Fruit fly (Drosophila melanogaster) whole organism, prepupa: Measurements from ENCODE around the gene CG3349.

ENCODE experiments used
- Blimp-1 ChIP-seq: fragments of 200-800 bp; sonication (Bioruptor generic); optimal IDR thresholded peaks from 3 replicates; lab custom pipeline; 2017; ENCODE audit warnings: missing biosample characterization, missing genetic modification characterization, mild to moderate bottlenecking, moderate library complexity, missing genetic modification reagents
- CG10631 ChIP-seq: fragments of 200-800 bp; sonication (Bioruptor generic); optimal IDR thresholded peaks from 2 replicates; lab custom pipeline; 2016; ENCODE audit warnings: missing biosample characterization, missing genetic modification characterization
- CG11762 ChIP-seq: fragments of 200-800 bp; sonication (Bioruptor generic); optimal IDR thresholded peaks from 3 replicates; lab custom pipeline; 2016; ENCODE audit warnings: missing biosample characterization, missing genetic modification characterization; ENCODE audit not compliant: insufficient read depth
- CG15336 ChIP-seq: fragments of 200-800 bp; sonication (Bioruptor generic); IDR thresholded peaks from 2 replicates; pipeline ENCODE4 v1.3.6; 2022; ENCODE audit warnings: missing biosample characterization, missing genetic modification characterization
- CG31627 ChIP-seq: fragments of 200-800 bp; sonication (Bioruptor generic); optimal IDR thresholded peaks from 3 replicates; lab custom pipeline; 2016; ENCODE audit warnings: missing biosample characterization, missing genetic modification characterization
- CG34406 ChIP-seq: fragments of 200-800 bp; sonication (Bioruptor generic); optimal IDR thresholded peaks from 3 replicates; lab custom pipeline; 2016; ENCODE audit warnings: missing biosample characterization, missing genetic modification characterization
- CG6808 ChIP-seq: fragments of 200-800 bp; sonication (Bioruptor generic); optimal IDR thresholded peaks from 3 replicates; lab custom pipeline; 2017; ENCODE audit warnings: missing biosample characterization, missing genetic modification characterization, mild to moderate bottlenecking, moderate library complexity, missing genetic modification reagents
- CG7368 ChIP-seq: fragments of 200-800 bp; sonication (Bioruptor generic); optimal IDR thresholded peaks from 3 replicates; lab custom pipeline; 2016; ENCODE audit warnings: missing biosample characterization, missing genetic modification characterization
- CG8119 ChIP-seq: fragments of 200-800 bp; sonication (Bioruptor generic); IDR thresholded peaks from 3 replicates; pipeline ENCODE4 v1.3.6; 2022; ENCODE audit warnings: missing biosample characterization, missing genetic modification characterization
- Eip75B ChIP-seq: fragments of 200-800 bp; sonication (Bioruptor generic); optimal IDR thresholded peaks from 3 replicates; lab custom pipeline; 2016; ENCODE audit warnings: missing biosample characterization, missing genetic modification characterization
- Eip78C ChIP-seq: fragments of 200-800 bp; sonication (Bioruptor generic); peaks from one replicate; lab custom pipeline; 2016; ENCODE audit warnings: missing biosample characterization, missing genetic modification characterization
- Eip93F ChIP-seq: fragments of 200-800 bp; sonication (Bioruptor generic); optimal IDR thresholded peaks from 2 replicates; lab custom pipeline; 2016; ENCODE audit warnings: missing biosample characterization, mild to moderate bottlenecking, missing genetic modification characterization
- Ets21C ChIP-seq: fragments of 200-800 bp; sonication (Bioruptor generic); optimal IDR thresholded peaks from 3 replicates; lab custom pipeline; 2016; ENCODE audit warnings: missing biosample characterization, missing genetic modification characterization
- Hr38 ChIP-seq: sonication (Bioruptor generic); optimal IDR thresholded peaks from 2 replicates; lab custom pipeline; 2016; ENCODE audit warnings: missing biosample characterization, missing genetic modification characterization
- Hr39 ChIP-seq: fragments of 200-800 bp; sonication (Bioruptor generic); optimal IDR thresholded peaks from 2 replicates; lab custom pipeline; 2016; ENCODE audit warnings: missing biosample characterization, missing genetic modification characterization
- Met ChIP-seq: fragments of 200-800 bp; sonication (Bioruptor generic); optimal IDR thresholded peaks from 3 replicates; lab custom pipeline; 2016; ENCODE audit warnings: missing biosample characterization, missing genetic modification characterization
- OdsH ChIP-seq: fragments of 200-800 bp; sonication (Bioruptor generic); optimal IDR thresholded peaks from 3 replicates; lab custom pipeline; 2016; ENCODE audit warnings: missing biosample characterization, missing genetic modification characterization
- Sox102F ChIP-seq: fragments of 200-800 bp; sonication (Bioruptor generic); optimal IDR thresholded peaks from 2 replicates; lab custom pipeline; 2016; ENCODE audit warnings: missing biosample characterization, mild to moderate bottlenecking, missing genetic modification characterization
- Sox15 ChIP-seq: fragments of 200-800 bp; sonication (Bioruptor generic); optimal IDR thresholded peaks from 3 replicates; lab custom pipeline; 2016; ENCODE audit warnings: missing biosample characterization, missing genetic modification characterization
- acj6 ChIP-seq: fragments of 200-800 bp; sonication (Bioruptor generic); optimal IDR thresholded peaks from 3 replicates; lab custom pipeline; 2016; ENCODE audit warnings: missing biosample characterization, missing genetic modification characterization
- dac ChIP-seq: fragments of 200-800 bp; sonication (Bioruptor generic); optimal IDR thresholded peaks from 2 replicates; lab custom pipeline; 2017; ENCODE audit warnings: missing biosample characterization, mild to moderate bottlenecking, missing genetic modification characterization
- eg ChIP-seq: fragments of 200-800 bp; sonication (Bioruptor generic); IDR thresholded peaks from 3 replicates; pipeline ENCODE4 v1.3.6; 2022; ENCODE audit warnings: missing biosample characterization, missing genetic modification characterization
- esn ChIP-seq: fragments of 200-800 bp; sonication (Bioruptor generic); optimal IDR thresholded peaks from 2 replicates; lab custom pipeline; 2016; ENCODE audit warnings: missing biosample characterization, mild to moderate bottlenecking, missing genetic modification characterization, moderate library complexity
- fd59A ChIP-seq: fragments of 200-800 bp; sonication (Bioruptor generic); optimal IDR thresholded peaks from 2 replicates; lab custom pipeline; 2017; ENCODE audit warnings: missing biosample characterization, mild to moderate bottlenecking, missing genetic modification characterization, missing genetic modification reagents
- fd85E ChIP-seq: fragments of 200-800 bp; sonication (Bioruptor generic); optimal IDR thresholded peaks from 3 replicates; lab custom pipeline; 2016; ENCODE audit warnings: missing biosample characterization, missing genetic modification characterization
- fkh ChIP-seq: fragments of 200-800 bp; sonication (Bioruptor generic); optimal IDR thresholded peaks from 3 replicates; lab custom pipeline; 2017; ENCODE audit warnings: missing biosample characterization, mild to moderate bottlenecking, missing genetic modification characterization, moderate library complexity
- lz ChIP-seq: fragments of 200-800 bp; sonication (Bioruptor generic); optimal IDR thresholded peaks from 3 replicates; lab custom pipeline; 2016; ENCODE audit warnings: missing biosample characterization, missing genetic modification characterization
- pdm3 ChIP-seq: fragments of 200-800 bp; sonication (Bioruptor generic); optimal IDR thresholded peaks from 3 replicates; lab custom pipeline; 2016; ENCODE audit warnings: missing biosample characterization, missing genetic modification characterization
- salr ChIP-seq, 2 experiments: fragments of 200-800 bp; sonication (Bioruptor generic); optimal IDR thresholded peaks; 3 replicates each; lab custom pipeline; 2016 to 2018; ENCODE audit warnings: missing biosample characterization in 2 of 2, missing genetic modification characterization in 2 of 2, mild to moderate bottlenecking in 1 of 2
- ss ChIP-seq, 2 experiments: fragments of 200-800 bp; sonication (Bioruptor generic); optimal IDR thresholded peaks; 2 replicates in 1 of 2; 3 replicates in 1 of 2; lab custom pipeline; 2017 to 2018; ENCODE audit warnings: mild to moderate bottlenecking in 2 of 2, missing biosample characterization in 2 of 2, missing genetic modification characterization in 2 of 2, moderate library complexity in 1 of 2
- svp ChIP-seq: fragments of 200-800 bp; sonication (Bioruptor generic); peaks from one replicate; lab custom pipeline; 2016; ENCODE audit warnings: missing biosample characterization, missing genetic modification characterization

CG3349 gene

DNA sequence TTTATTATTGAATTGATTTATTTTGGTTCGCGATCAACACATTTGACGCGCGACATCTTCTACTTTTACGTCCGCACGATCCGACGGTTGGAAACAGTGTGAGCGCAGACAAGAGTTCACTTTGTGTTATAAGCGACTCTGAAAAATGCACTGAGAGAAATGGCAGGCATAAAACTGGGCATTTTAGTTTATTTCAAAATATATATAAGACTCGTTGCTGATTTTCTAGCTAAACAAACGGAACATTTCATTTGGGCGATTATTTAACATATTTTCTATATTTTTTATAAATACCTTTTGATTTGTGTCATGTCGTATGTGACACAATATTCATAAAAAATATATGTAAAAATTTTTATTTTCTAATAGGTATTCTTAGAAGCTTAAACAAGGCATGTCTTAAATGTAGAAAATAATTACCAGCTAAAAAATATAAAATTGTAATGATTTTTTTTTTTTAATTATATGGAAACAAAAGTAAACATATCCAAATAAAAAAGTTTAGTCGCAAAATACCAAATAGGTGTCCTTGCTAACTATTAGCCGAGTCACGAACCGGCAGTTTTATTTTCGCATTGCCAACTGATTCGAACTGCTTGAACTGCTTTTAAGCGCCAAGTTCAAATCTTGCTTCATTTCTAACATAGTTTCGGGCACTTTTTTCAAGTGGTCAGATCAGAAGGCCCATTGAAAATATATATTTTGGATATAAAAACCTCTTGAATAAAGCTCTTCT lies 34.7 kb downstream of the CG3349 start, which contains the start of gene Reck (continued):
- TF ChIP-seq CG31627 (peak; percentile 61), Hr39 (GFP tag; lab: Kevin White, UChicago) (peak; percentile 57), CG34406 (GFP tag; lab: Kevin White, UChicago) (peak; percentile 83), Eip78C (peak; percentile 98), Eip75B (GFP tag; lab: Kevin White, UChicago) (peak; percentile 85), CG15336 (GFP tag; lab: Robert Waterston, UW) (peak; percentile 96), CG7368 (GFP tag; lab: Kevin White, UChicago) (peak; percentile 85), salr (GFP tag; optimal IDR thresholded peaks at IDR 0.05; lab: Kevin White, UChicago) (peak; percentile 67 to 82), fd85E (GFP tag; lab: Kevin White, UChicago) (peak; percentile 58), Eip93F (GFP tag; lab: Kevin White, UChicago) (peak; percentile 61), esn (peak; percentile 87), acj6 (peak; percentile 91), dac (GFP tag; lab: Kevin White, UChicago) (peak; percentile 70), CG11762 (GFP tag; lab: Kevin White, UChicago) (peak; percentile 84), pdm3 (GFP tag; lab: Kevin White, UChicago) (peak; percentile 85)

dm6 chr3L:15021008-15021407 lies 41.6 kb downstream of the CG3349 start:
- TF ChIP-seq fd59A (GFP tag; lab: Kevin White, UChicago), result no peak
- no peak for TF ChIP-seq lz (GFP tag; lab: Kevin White, UChicago)
- no peak for TF ChIP-seq CG6808 (GFP tag; lab: Kevin White, UChicago)
- no peak for TF ChIP-seq CG11762 (GFP tag; lab: Kevin White, UChicago)
- no peak for TF ChIP-seq OdsH (GFP tag; lab: Kevin White, UChicago)
- no peak for TF ChIP-seq CG34406 (GFP tag; lab: Kevin White, UChicago)
- no peak for TF ChIP-seq Hr38 (GFP tag; lab: Kevin White, UChicago)
- no peak for TF ChIP-seq acj6
- no peak for TF ChIP-seq eg (GFP tag; lab: Robert Waterston, UW)
- TF ChIP-seq Eip93F (GFP tag; lab: Kevin White, UChicago), result no peak
- TF ChIP-seq CG8119, result no peak
- TF ChIP-seq CG10631, result no peak
- TF ChIP-seq Met, result no peak
- no peak for TF ChIP-seq fkh (GFP tag; lab: Kevin White, UChicago)

dm6 chr3L:15023192-15023591 lies 43.8 kb downstream of the CG3349 start, which contains the start of gene CG32148:
CG32148 (plus strand) TSS chr3L:15023492.
- no peak for TF ChIP-seq Sox102F
- TF ChIP-seq Eip75B (GFP tag; lab: Kevin White, UChicago), result no peak
- TF ChIP-seq fkh (GFP tag; lab: Kevin White, UChicago), result no peak
- TF ChIP-seq dac (GFP tag; lab: Kevin White, UChicago), result no peak
- TF ChIP-seq Ets21C, result no peak
- TF ChIP-seq Blimp-1 (GFP tag; lab: Kevin White, UChicago), result no peak
- no peak for TF ChIP-seq Sox15 (GFP tag; lab: Kevin White, UChicago)

DNA sequence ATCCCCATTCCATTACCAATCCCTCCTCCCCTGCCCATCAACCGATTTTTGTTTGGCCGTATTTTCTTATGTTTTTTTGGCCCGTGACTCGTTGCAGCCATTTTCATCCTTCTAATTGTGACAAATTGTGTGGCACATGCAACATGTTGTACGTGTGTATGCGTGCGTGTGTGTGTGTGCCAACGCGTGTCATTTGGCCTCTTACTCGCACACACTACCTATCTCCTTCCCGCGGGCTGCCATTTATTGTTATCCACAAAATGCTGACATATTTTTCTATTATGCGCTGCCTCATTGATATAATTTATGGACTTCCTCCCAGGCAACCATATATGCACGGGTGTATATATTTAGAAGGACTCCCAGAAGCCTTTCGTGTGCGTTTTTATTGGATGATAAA lies 52.4 kb downstream of the CG3349 start:
- TF ChIP-seq ss (GFP tag; optimal IDR thresholded peaks at IDR 0.05; lab: Kevin White, UChicago) (no peak), svp (peak; percentile 8)
